Worm (Caenorhabditis elegans): ENCODE measurements around the gene tdo-2.

tdo-2 gene

ce11 chrIII:5872288-5872687 is 47.5 kb downstream of the tdo-2 start (continued):
- TF ChIP-seq nhr-71 (tag; optimal IDR thresholded peaks at IDR 0.05) (peak; percentile 23), sup-37 (GFP tag; optimal IDR thresholded peaks at IDR 0.05) (no peak), egl-13 (tag; optimal IDR thresholded peaks at IDR 0.05) (no peak), lin-14 (GFP tag; optimal IDR thresholded peaks at IDR 0.05) (peak; percentile 31), alr-1 (tag; optimal IDR thresholded peaks at IDR 0.05; ENCODE audit: borderline replicate concordance) (no peak), mdl-1 (tag; optimal IDR thresholded peaks at IDR 0.05) (no peak), efl-1 (optimal IDR thresholded peaks at IDR 0.05) (no peak), efl-1 (GFP tag; optimal IDR thresholded peaks at IDR 0.05 in 1 of 2) (no peak), irx-1 (tag; optimal IDR thresholded peaks at IDR 0.05) (no peak)

DNA sequence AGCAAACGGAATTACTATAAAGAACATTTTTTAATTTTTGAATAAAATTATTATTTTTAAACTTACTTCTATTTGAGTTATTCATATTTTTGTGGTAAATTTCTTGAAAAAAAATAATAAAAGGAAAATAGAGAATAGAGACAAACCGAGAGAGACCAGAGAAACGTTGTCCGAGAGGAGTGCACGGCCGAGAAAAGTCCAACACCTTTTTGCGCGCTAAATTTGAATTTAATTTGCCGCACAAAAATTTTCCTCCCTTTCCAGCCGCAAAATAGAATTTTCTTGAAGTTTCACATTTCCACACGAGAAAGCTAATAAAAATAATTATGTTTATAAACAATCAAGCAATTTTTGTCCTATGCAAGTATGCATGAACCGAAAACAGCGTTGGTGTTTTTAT is 48.0 kb downstream of the tdo-2 start, which contains the start of the genes F01F1.11 and F01F1.3:
Gene F01F1.11 (minus strand): TSS at position 118 of the 400 bp plus-strand sequence.
Gene F01F1.3 (plus strand): TSS at position 179 of the 400 bp plus-strand sequence.
- TF ChIP-seq elt-3 (tag; optimal IDR thresholded peaks at IDR 0.05) (peak in 2 of 6 experiments; percentile 40 to 60), vab-15 (tag; optimal IDR thresholded peaks at IDR 0.05) (no peak), ets-5 (GFP tag; IDR thresholded peaks at IDR 0.05) (no peak), hlh-17 (GFP tag; optimal IDR thresholded peaks at IDR 0.05; ENCODE audit: borderline replicate concordance) (no peak), ceh-90 (tag; optimal IDR thresholded peaks at IDR 0.05) (peak; percentile 91), lin-14 (GFP tag; optimal IDR thresholded peaks at IDR 0.05) (peak; percentile 85), ces-1 (GFP tag; optimal IDR thresholded peaks at IDR 0.05) (no peak), alr-1 (tag; optimal IDR thresholded peaks at IDR 0.05; ENCODE audit: borderline replicate concordance) (no peak), tbx-2 (tag; optimal IDR thresholded peaks at IDR 0.05) (peak; percentile 91), egl-13 (tag; optimal IDR thresholded peaks at IDR 0.05) (peak; percentile 90), pqm-1 (tag; optimal IDR thresholded peaks at IDR 0.05) (no peak), C16A3.4 (tag; optimal IDR thresholded peaks at IDR 0.05) (peak; percentile 81), blmp-1 (tag; optimal IDR thresholded peaks at IDR 0.05) (peak; percentile 81), ama-1 (optimal IDR thresholded peaks at IDR 0.05) (no peak), jun-1 (tag; optimal IDR thresholded peaks at IDR 0.05) (peak; percentile 72), nhr-90 (tag; optimal IDR thresholded peaks at IDR 0.05; ENCODE audit: poor library complexity) (peak; percentile 92), nhr-237 (tag; optimal IDR thresholded peaks at IDR 0.05) (no peak), C04F5.9 (tag; optimal IDR thresholded peaks at IDR 0.05) (peak; percentile 86), tlp-1 (tag; optimal IDR thresholded peaks at IDR 0.05) (no peak), unc-62 (GFP tag; optimal IDR thresholded peaks at IDR 0.05) (no peak), nhr-71 (tag; optimal IDR thresholded peaks at IDR 0.05) (peak; percentile 92), ceh-82 (tag; optimal IDR thresholded peaks at IDR 0.05) (peak; percentile 69 to 82 (median 79)), unc-98 (GFP tag; IDR thresholded peaks at IDR 0.05) (peak; percentile 19; the same call in 1 of the 2 replicates), ztf-11 (tag; optimal IDR thresholded peaks at IDR 0.05) (peak in 1 of 2 experiments; percentile 95), egl-27 (tag; optimal IDR thresholded peaks at IDR 0.05) (no peak), C34B4.2 (tag; optimal IDR thresholded peaks at IDR 0.05) (no peak), elt-2 (tag; optimal IDR thresholded peaks at IDR 0.05) (peak; percentile 52), unc-86 (tag; optimal IDR thresholded peaks at IDR 0.05) (peak; percentile 79), irx-1 (tag; optimal IDR thresholded peaks at IDR 0.05) (peak; percentile 91), nhr-85 (tag) (peak; percentile 96), lir-3 (tag; optimal IDR thresholded peaks at IDR 0.05; ENCODE audit: poor library complexity) (peak; percentile 96), xbp-1 (tag; optimal IDR thresholded peaks at IDR 0.05) (peak; percentile 89), aly-2 (tag; optimal IDR thresholded peaks at IDR 0.05) (peak; percentile 51), fkh-4 (tag; optimal IDR thresholded peaks at IDR 0.05; ENCODE audit: borderline replicate concordance) (peak; percentile 81), dsc-1 (tag; optimal IDR thresholded peaks at IDR 0.05) (peak; percentile 59), zip-4 (GFP tag; optimal IDR thresholded peaks at IDR 0.05) (peak; percentile 51), mab-9 (GFP tag; IDR thresholded peaks at IDR 0.05) (peak; percentile 64), efl-3 (GFP tag; optimal IDR thresholded peaks at IDR 0.05) (peak; percentile 48), zag-1 (tag; optimal IDR thresholded peaks at IDR 0.05) (no peak), nhr-20 (tag; optimal IDR thresholded peaks at IDR 0.05) (peak; percentile 89), rnt-1 (tag; optimal IDR thresholded peaks at IDR 0.05) (peak; percentile 99), nhr-19 (GFP tag; conservative IDR thresholded peaks at IDR 0.05) (peak; percentile 89), hlh-4 (tag; optimal IDR thresholded peaks at IDR 0.05) (peak; percentile 50), nhr-77 (tag; optimal IDR thresholded peaks at IDR 0.05) (peak; percentile 54), snpc-4 (tag; optimal IDR thresholded peaks at IDR 0.05) (peak; percentile 2), fkh-8 (tag; optimal IDR thresholded peaks at IDR 0.05) (peak; percentile 83)

All from whole organism, L1 larva.